Fruit fly (Drosophila melanogaster): Measurements from ENCODE around the gene CG34289.

DNA sequence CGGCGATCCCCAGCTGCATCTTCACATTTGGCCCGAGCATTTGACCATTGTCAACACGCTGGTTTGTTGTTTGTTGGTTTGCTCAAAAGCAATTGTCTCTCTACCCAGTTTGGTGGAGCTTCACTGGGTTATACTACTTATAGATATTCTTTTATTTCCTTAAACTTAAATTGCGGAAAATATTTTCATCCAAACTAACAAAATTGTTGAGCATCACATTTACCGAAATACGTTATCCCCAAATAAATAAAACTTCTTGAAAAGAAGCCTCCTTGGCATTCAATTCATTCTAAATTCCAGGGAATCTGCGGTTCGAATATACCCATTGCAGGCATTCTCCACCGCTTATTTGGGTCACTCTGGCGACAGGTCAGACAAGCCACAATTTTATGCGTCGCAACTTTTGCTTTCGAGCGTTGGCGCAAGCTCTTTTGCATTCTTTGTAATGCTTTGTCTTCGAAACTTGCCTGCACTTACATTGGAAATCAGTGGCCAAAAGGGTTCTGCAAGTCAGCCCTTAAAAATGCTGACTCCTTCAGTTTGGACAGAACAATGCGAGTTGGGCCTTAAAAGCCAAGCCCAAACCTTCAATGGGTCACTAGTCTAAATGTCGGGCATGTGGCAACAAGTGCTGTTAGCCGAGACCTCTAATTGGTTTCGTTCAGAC is 25.9 kb downstream of the CG34289 start, which contains the start of gene Ir94f:
- TF ChIP-seq dsx (GFP tag; optimal IDR thresholded peaks at IDR 0.05; ENCODE audit: poor library complexity, severe bottlenecking) (no peak), Lpt (GFP tag; optimal IDR thresholded peaks at IDR 0.05) (no peak), Hr39 (GFP tag; optimal IDR thresholded peaks at IDR 0.05) (no peak), CG32006 (GFP tag; optimal IDR thresholded peaks at IDR 0.05) (no peak), Met (GFP tag; optimal IDR thresholded peaks at IDR 0.05) (no peak), Ets96B (tag; optimal IDR thresholded peaks at IDR 0.05) (no peak), pdm3 (GFP tag; optimal IDR thresholded peaks at IDR 0.05) (no peak), CG3032 (tag; optimal IDR thresholded peaks at IDR 0.05) (no peak), CG1621 (tag; optimal IDR thresholded peaks at IDR 0.05) (no peak), CG10669 (GFP tag; optimal IDR thresholded peaks at IDR 0.05) (no peak), CG6854 (GFP tag; optimal IDR thresholded peaks at IDR 0.05) (no peak)

Data from whole organism, prepupa.